Fruit fly (Drosophila melanogaster) whole organism, embryonic: ENCODE measurements around the gene CG46427.

Source experiments
- CG1024 ChIP-seq: fragments of 200-800 bp; sonication (Bioruptor generic); IDR thresholded peaks from 2 replicates; pipeline ENCODE4 v1.3.6; 2022; ENCODE audit warnings: missing biosample characterization, missing genetic modification characterization
- CG1233 ChIP-seq: fragments of 200-800 bp; sonication (Bioruptor generic); optimal IDR thresholded peaks from 4 replicates; lab custom pipeline; 2018; ENCODE audit warnings: missing biosample characterization, mild to moderate bottlenecking, missing genetic modification characterization
- CG12659 ChIP-seq: fragments of 200-800 bp; sonication (Bioruptor generic); optimal IDR thresholded peaks from 3 replicates; lab custom pipeline; 2017; ENCODE audit warnings: mild to moderate bottlenecking, missing biosample characterization, missing genetic modification reagents, missing genetic modification characterization
- CG13123 ChIP-seq: fragments of 200-800 bp; sonication (Bioruptor generic); optimal IDR thresholded peaks from 2 replicates; lab custom pipeline; 2016; ENCODE audit warnings: missing biosample characterization, missing genetic modification characterization
- CG13894 ChIP-seq: fragments of 200-800 bp; sonication (Bioruptor generic); optimal IDR thresholded peaks from 3 replicates; lab custom pipeline; 2018; ENCODE audit warnings: missing biosample characterization, mild to moderate bottlenecking, missing genetic modification characterization, moderate library complexity
- CG1603 ChIP-seq: fragments of 200-800 bp; sonication (Bioruptor generic); optimal IDR thresholded peaks from 2 replicates; lab custom pipeline; 2019; ENCODE audit warnings: missing biosample characterization, mild to moderate bottlenecking, missing genetic modification characterization, moderate library complexity
- CG2199 ChIP-seq: fragments of 200-800 bp; sonication (Bioruptor generic); IDR thresholded peaks from 3 replicates; pipeline ENCODE4 v1.3.6; 2022; ENCODE audit warnings: missing biosample characterization, missing genetic modification characterization
- CG2202 ChIP-seq: fragments of 200-800 bp; sonication (Bioruptor generic); optimal IDR thresholded peaks from 2 replicates; lab custom pipeline; 2018; ENCODE audit warnings: missing biosample characterization, mild to moderate bottlenecking, missing genetic modification characterization
- CG3838 ChIP-seq: fragments of 200-800 bp; sonication (Bioruptor generic); optimal IDR thresholded peaks from 3 replicates; lab custom pipeline; 2016; ENCODE audit warnings: missing biosample characterization, missing genetic modification characterization
- CG4617 ChIP-seq: fragments of 200-800 bp; sonication (Bioruptor generic); optimal IDR thresholded peaks from 3 replicates; lab custom pipeline; 2016; ENCODE audit warnings: missing biosample characterization, missing genetic modification characterization, borderline replicate concordance
- CG5245 ChIP-seq: fragments of 200-800 bp; sonication (Bioruptor generic); optimal IDR thresholded peaks from 3 replicates; lab custom pipeline; 2016; ENCODE audit warnings: missing biosample characterization, missing genetic modification characterization
- CG6791 ChIP-seq: fragments of 200-800 bp; sonication (Bioruptor generic); IDR thresholded peaks from 3 replicates; pipeline ENCODE4 v1.3.6; 2022; ENCODE audit warnings: missing biosample characterization, missing genetic modification characterization; ENCODE audit not compliant: partially characterized antibody
- CG7839 ChIP-seq: fragments of 200-800 bp; sonication (Bioruptor generic); optimal IDR thresholded peaks from 3 replicates; lab custom pipeline; 2018; ENCODE audit warnings: missing biosample characterization, mild to moderate bottlenecking, missing genetic modification characterization, moderate library complexity
- CG7963 ChIP-seq: fragments of 200-800 bp; sonication (Bioruptor generic); IDR thresholded peaks from 3 replicates; pipeline ENCODE4 v1.3.6; 2022; ENCODE audit warnings: missing biosample characterization, missing genetic modification characterization; ENCODE audit not compliant: partially characterized antibody
- CG8478 ChIP-seq: fragments of >200 bp; optimal IDR thresholded peaks from 2 replicates; lab custom pipeline; 2018
- D ChIP-seq, 2 experiments: fragments of 200-800 bp in 1 of 2; fragments of >200 bp in 1 of 2; sonication (Bioruptor generic) in 1 of 2; optimal IDR thresholded peaks; 2 replicates in 1 of 2; 3 replicates in 1 of 2; lab custom pipeline; 2017; ENCODE audit warnings: mild to moderate bottlenecking in 1 of 2, missing biosample characterization in 1 of 2, missing genetic modification characterization in 1 of 2, missing genetic modification reagents in 1 of 2
- Dbx ChIP-seq: fragments of 200-800 bp; sonication (Bioruptor generic); IDR thresholded peaks from 3 replicates; pipeline ENCODE4 v1.3.6; 2022; ENCODE audit warnings: missing biosample characterization, missing genetic modification characterization
- Dll ChIP-seq: fragments of 200-800 bp; sonication (Bioruptor generic); IDR thresholded peaks from 4 replicates; pipeline ENCODE4 v1.3.6; 2022; ENCODE audit warnings: missing biosample characterization, missing genetic modification characterization; ENCODE audit not compliant: partially characterized antibody
- Eip74EF ChIP-seq, 2 experiments: fragments of 200-800 bp in 1 of 2; fragments of >200 bp in 1 of 2; sonication (Bioruptor generic) in 1 of 2; optimal IDR thresholded peaks; 2 replicates each; lab custom pipeline; 2017 to 2019; ENCODE audit warnings: missing biosample characterization in 2 of 2, missing genetic modification characterization in 2 of 2, mild to moderate bottlenecking in 1 of 2, moderate library complexity in 1 of 2
- GATAe ChIP-seq: fragments of 200-800 bp; sonication (Bioruptor generic); conservative IDR thresholded peaks from 2 replicates; pipeline ENCODE4 v1.3.6; 2022; ENCODE audit warnings: missing biosample characterization, missing genetic modification characterization
- Optix ChIP-seq: fragments of 200-800 bp; sonication (Bioruptor generic); IDR thresholded peaks from 3 replicates; pipeline ENCODE4 v1.3.6; 2022; ENCODE audit warnings: missing biosample characterization, missing genetic modification characterization
- Sry-β ChIP-seq: fragments of 200-800 bp; sonication (Bioruptor generic); optimal IDR thresholded peaks from 2 replicates; lab custom pipeline; 2018; ENCODE audit warnings: missing biosample characterization, mild to moderate bottlenecking, missing genetic modification characterization, moderate library complexity
- Stat92E ChIP-seq, 3 experiments: fragments of >200 bp in 2 of 3; fragments of 200-800 bp in 1 of 3; sonication (Bioruptor generic) in 1 of 3; optimal IDR thresholded peaks; 2 replicates each; lab custom pipeline; 2017 to 2019; ENCODE audit warnings: missing biosample characterization in 3 of 3, missing genetic modification characterization in 3 of 3, mild to moderate bottlenecking in 1 of 3, moderate library complexity in 1 of 3
- TFAM ChIP-seq: fragments of 200-800 bp; sonication (Bioruptor generic); optimal IDR thresholded peaks from 2 replicates; lab custom pipeline; 2017; ENCODE audit warnings: missing biosample characterization, missing genetic modification characterization, inconsistent platforms
- chif ChIP-seq, 2 experiments: fragments of 200-800 bp; sonication (Bioruptor generic); optimal IDR thresholded peaks; 3 replicates each; lab custom pipeline; 2016; ENCODE audit warnings: missing biosample characterization in 2 of 2, missing genetic modification characterization in 2 of 2
- chinmo ChIP-seq: fragments of 200-800 bp; sonication (Bioruptor generic); IDR thresholded peaks from 4 replicates; pipeline ENCODE4 v1.3.6; 2022; ENCODE audit warnings: missing biosample characterization, missing genetic modification characterization; ENCODE audit not compliant: partially characterized antibody
- chn ChIP-seq: fragments of 200-800 bp; sonication (Bioruptor generic); optimal IDR thresholded peaks from 2 replicates; lab custom pipeline; 2016; ENCODE audit warnings: missing biosample characterization, missing genetic modification characterization
- fd96Cb ChIP-seq: fragments of 200-800 bp; sonication (Bioruptor generic); optimal IDR thresholded peaks from 2 replicates; lab custom pipeline; 2018; ENCODE audit warnings: missing biosample characterization, mild to moderate bottlenecking, missing genetic modification characterization, moderate library complexity
- fu2 ChIP-seq: fragments of 200-800 bp; sonication (Bioruptor generic); optimal IDR thresholded peaks from 2 replicates; lab custom pipeline; 2016; ENCODE audit warnings: missing biosample characterization, missing genetic modification characterization
- jigr1 ChIP-seq: fragments of 200-800 bp; sonication (Bioruptor generic); IDR thresholded peaks from 3 replicates; pipeline ENCODE4 v1.3.6; 2022; ENCODE audit warnings: missing biosample characterization, missing genetic modification characterization
- lilli ChIP-seq: fragments of 200-800 bp; sonication (Bioruptor generic); optimal IDR thresholded peaks from 3 replicates; lab custom pipeline; 2016; ENCODE audit warnings: missing biosample characterization, missing genetic modification characterization
- lov ChIP-seq, 2 experiments: fragments of 200-800 bp in 1 of 2; fragments of >200 bp in 1 of 2; sonication (Bioruptor generic) in 1 of 2; IDR thresholded peaks in 1 of 2; optimal IDR thresholded peaks in 1 of 2; 2 replicates in 1 of 2; 3 replicates in 1 of 2; pipeline versions ENCODE4 v1.3.6 to Lab custom; 2017 to 2022; ENCODE audit warnings: missing biosample characterization in 1 of 2, missing genetic modification characterization in 1 of 2
- mirr ChIP-seq: fragments of 200-800 bp; sonication (Bioruptor generic); optimal IDR thresholded peaks from 3 replicates; lab custom pipeline; 2018; ENCODE audit warnings: missing biosample characterization, mild to moderate bottlenecking, missing genetic modification characterization
- mld ChIP-seq: fragments of 200-800 bp; sonication (Bioruptor generic); IDR thresholded peaks from 3 replicates; pipeline ENCODE4 v1.3.6; 2022; ENCODE audit warnings: missing biosample characterization, missing genetic modification characterization; ENCODE audit not compliant: partially characterized antibody
- nau ChIP-seq: fragments of 200-800 bp; sonication (Bioruptor generic); optimal IDR thresholded peaks from 3 replicates; lab custom pipeline; 2017; ENCODE audit warnings: missing biosample characterization, mild to moderate bottlenecking, missing genetic modification characterization, missing genetic modification reagents
- nom ChIP-seq: fragments of 200-800 bp; sonication (Bioruptor generic); optimal IDR thresholded peaks from 2 replicates; lab custom pipeline; 2017; ENCODE audit warnings: missing biosample characterization, missing genetic modification characterization, mild to moderate bottlenecking, moderate library complexity, missing genetic modification reagents
- pb ChIP-seq: fragments of 200-800 bp; sonication (Bioruptor generic); optimal IDR thresholded peaks from 3 replicates; lab custom pipeline; 2016; ENCODE audit warnings: missing biosample characterization, missing genetic modification characterization
- prd ChIP-seq, 3 experiments: fragments of >200 bp in 2 of 3; fragments of 200-800 bp in 1 of 3; sonication (Bioruptor generic) in 1 of 3; optimal IDR thresholded peaks in 2 of 3; IDR thresholded peaks in 1 of 3; 2 replicates in 2 of 3; 3 replicates in 1 of 3; pipeline versions ENCODE4 v1.3.6 to Lab custom; 2017 to 2022; ENCODE audit warnings: missing biosample characterization in 1 of 3, missing genetic modification characterization in 1 of 3
- pum ChIP-seq: fragments of 200-800 bp; sonication (Bioruptor generic); optimal IDR thresholded peaks from 2 replicates; lab custom pipeline; 2016; ENCODE audit warnings: missing biosample characterization, missing genetic modification characterization
- run ChIP-seq: fragments of 200-800 bp; sonication (Bioruptor generic); optimal IDR thresholded peaks from 3 replicates; lab custom pipeline; 2018; ENCODE audit warnings: missing biosample characterization, mild to moderate bottlenecking, missing genetic modification characterization
- schlank ChIP-seq: fragments of 200-800 bp; sonication (Bioruptor generic); optimal IDR thresholded peaks from 2 replicates; lab custom pipeline; 2018; ENCODE audit warnings: missing biosample characterization, mild to moderate bottlenecking, missing genetic modification characterization
- sim ChIP-seq: fragments of 200-800 bp; sonication (Bioruptor generic); IDR thresholded peaks from 2 replicates; pipeline ENCODE4 v1.3.6; 2022; ENCODE audit warnings: missing biosample characterization, missing genetic modification characterization
- sna ChIP-seq: fragments of 200-800 bp; sonication (Bioruptor generic); IDR thresholded peaks from 2 replicates; pipeline ENCODE4 v1.3.6; 2022; ENCODE audit warnings: missing biosample characterization, missing genetic modification characterization; ENCODE audit not compliant: partially characterized antibody
- tio ChIP-seq: fragments of 200-800 bp; sonication (Bioruptor generic); optimal IDR thresholded peaks from 2 replicates; lab custom pipeline; 2017; ENCODE audit warnings: missing biosample characterization, missing genetic modification characterization, inconsistent platforms
- ttk ChIP-seq: fragments of 200-800 bp; sonication (Bioruptor generic); IDR thresholded peaks from 2 replicates; pipeline ENCODE4 v2.1.2; 2022; ENCODE audit warnings: missing biosample characterization, missing genetic modification characterization
- unc-4 ChIP-seq: fragments of 200-800 bp; sonication (Bioruptor generic); IDR thresholded peaks from 2 replicates; pipeline ENCODE4 v1.3.6; 2022; ENCODE audit warnings: missing biosample characterization, missing genetic modification characterization; ENCODE audit not compliant: partially characterized antibody
- wek ChIP-seq: fragments of 200-800 bp; sonication (Bioruptor generic); optimal IDR thresholded peaks from 3 replicates; lab custom pipeline; 2018; ENCODE audit warnings: missing biosample characterization, mild to moderate bottlenecking, missing genetic modification characterization, moderate library complexity

Gene CG46427

DNA sequence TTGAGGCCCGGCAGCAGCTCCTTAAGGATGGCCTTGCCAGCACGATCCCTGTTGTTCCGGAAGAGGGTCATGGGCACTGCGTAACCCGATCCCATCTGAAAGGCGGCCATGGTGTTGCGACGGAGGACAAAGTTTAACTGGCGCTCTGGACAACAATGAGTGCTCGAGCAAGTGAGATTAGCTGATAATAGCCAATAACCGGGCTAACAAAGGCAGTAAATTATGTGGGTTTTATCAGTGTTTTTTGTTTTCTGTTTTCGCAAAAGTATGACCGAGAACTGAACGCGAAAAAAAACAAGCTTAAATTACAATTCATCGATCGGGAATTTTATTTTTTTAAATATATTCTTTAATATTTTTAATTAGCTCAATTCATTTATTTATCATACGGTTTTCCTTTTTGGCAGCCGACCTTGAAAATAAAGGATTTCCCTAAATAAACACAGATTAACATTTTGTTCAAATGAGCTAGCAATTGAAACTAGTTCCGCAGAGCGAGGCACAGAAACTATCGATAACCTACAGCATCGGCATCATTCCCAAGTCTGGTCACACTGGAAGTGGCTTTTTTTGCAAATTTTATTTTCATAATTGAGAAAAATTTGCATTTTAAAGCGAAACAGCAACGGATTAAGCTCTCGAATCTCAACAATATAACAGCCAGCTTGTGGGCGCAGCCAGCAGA, 25.5 kb downstream of the CG46427 start, which contains the start of the genes Dip-C and pps (continued):
- no peak for TF ChIP-seq Dbx
- no peak for TF ChIP-seq fu2 (GFP tag; lab: Kevin White, UChicago)
- no peak for TF ChIP-seq chinmo (GFP tag; lab: Robert Waterston, UW)
- no peak for TF ChIP-seq CG13894
- peak; percentile 75 for TF ChIP-seq Dll
- TF ChIP-seq chn (GFP tag; lab: Kevin White, UChicago), result no peak
- TF ChIP-seq schlank (tag; lab: Kevin White, UChicago), result no peak
- no peak for TF ChIP-seq nau (GFP tag; lab: Kevin White, UChicago)
- no peak for TF ChIP-seq run (tag; lab: Kevin White, UChicago)
- TF ChIP-seq Optix (GFP tag; lab: Robert Waterston, UW), result no peak
- TF ChIP-seq CG6791 (GFP tag; lab: Robert Waterston, UW), result peak; percentile 81
- no peak for TF ChIP-seq chif (GFP tag; optimal IDR thresholded peaks at IDR 0.05; lab: Kevin White, UChicago)
- no peak for TF ChIP-seq CG1603 (tag; lab: Kevin White, UChicago)
- TF ChIP-seq pum, result no peak
- TF ChIP-seq CG1024 (GFP tag; lab: Robert Waterston, UW), result no peak
- no peak for TF ChIP-seq prd (optimal IDR thresholded peaks at IDR 0.05; lab: Kevin White, UChicago)
- no peak for TF ChIP-seq prd (GFP tag; IDR thresholded peaks at IDR 0.05; lab: Robert Waterston, UW)
- no peak for TF ChIP-seq CG13123 (GFP tag; lab: Kevin White, UChicago)
- TF ChIP-seq unc-4 (GFP tag; lab: Robert Waterston, UW), result peak; percentile 79
- peak; percentile 62; the same call in 1 of the 2 replicates for TF ChIP-seq sna (GFP tag; lab: Robert Waterston, UW)
- TF ChIP-seq ttk (GFP tag; lab: Robert Waterston, UW), result no peak
- peak; percentile 85 for TF ChIP-seq CG4617 (GFP tag; lab: Kevin White, UChicago)
- TF ChIP-seq fd96Cb, result no peak
- TF ChIP-seq tio (GFP tag; lab: Kevin White, UChicago), result no peak
- no peak for TF ChIP-seq CG3838
- TF ChIP-seq D (optimal IDR thresholded peaks at IDR 0.05; lab: Kevin White, UChicago), result no peak
- no peak for TF ChIP-seq D (GFP tag; optimal IDR thresholded peaks at IDR 0.05; lab: Kevin White, UChicago)
- TF ChIP-seq sim (GFP tag; lab: Robert Waterston, UW), result no peak
- no peak for TF ChIP-seq CG2199 (GFP tag; lab: Robert Waterston, UW)
- TF ChIP-seq GATAe (GFP tag; lab: Robert Waterston, UW), result no peak
- TF ChIP-seq nom (GFP tag; lab: Kevin White, UChicago), result peak; percentile 43
- TF ChIP-seq mld, result no peak
- TF ChIP-seq wek, result peak; percentile 13
- no peak for TF ChIP-seq CG7839 (tag; lab: Kevin White, UChicago)
- TF ChIP-seq mirr, result peak; percentile 23
- no peak for TF ChIP-seq CG1233 (GFP tag; lab: Kevin White, UChicago)
- TF ChIP-seq lov (optimal IDR thresholded peaks at IDR 0.05; lab: Kevin White, UChicago), result no peak
- no peak for TF ChIP-seq lov (GFP tag; IDR thresholded peaks at IDR 0.05; lab: Robert Waterston, UW)
- no peak for TF ChIP-seq Sry-β
- TF ChIP-seq CG5245 (GFP tag; lab: Kevin White, UChicago), result no peak
- no peak for TF ChIP-seq Eip74EF (GFP tag; optimal IDR thresholded peaks at IDR 0.05; lab: Kevin White, UChicago)
- peak; percentile 63 for TF ChIP-seq CG12659 (GFP tag; lab: Kevin White, UChicago)
- TF ChIP-seq CG8478 (lab: Kevin White, UChicago), result no peak
- TF ChIP-seq TFAM (GFP tag; lab: Kevin White, UChicago), result no peak
- no peak for TF ChIP-seq lilli (GFP tag; lab: Kevin White, UChicago)
- TF ChIP-seq CG7963 (GFP tag; lab: Robert Waterston, UW), result peak; percentile 39; the same call in 1 of the 3 replicates
- TF ChIP-seq CG2202 (tag; lab: Kevin White, UChicago), result no peak
- TF ChIP-seq pb (GFP tag; lab: Kevin White, UChicago), result no peak
- no peak for TF ChIP-seq Stat92E (GFP tag; optimal IDR thresholded peaks at IDR 0.05; lab: Kevin White, UChicago)
- TF ChIP-seq jigr1, result no peak
